Worm (Caenorhabditis elegans): Measurements from ENCODE around the gene srw-32.

DNA sequence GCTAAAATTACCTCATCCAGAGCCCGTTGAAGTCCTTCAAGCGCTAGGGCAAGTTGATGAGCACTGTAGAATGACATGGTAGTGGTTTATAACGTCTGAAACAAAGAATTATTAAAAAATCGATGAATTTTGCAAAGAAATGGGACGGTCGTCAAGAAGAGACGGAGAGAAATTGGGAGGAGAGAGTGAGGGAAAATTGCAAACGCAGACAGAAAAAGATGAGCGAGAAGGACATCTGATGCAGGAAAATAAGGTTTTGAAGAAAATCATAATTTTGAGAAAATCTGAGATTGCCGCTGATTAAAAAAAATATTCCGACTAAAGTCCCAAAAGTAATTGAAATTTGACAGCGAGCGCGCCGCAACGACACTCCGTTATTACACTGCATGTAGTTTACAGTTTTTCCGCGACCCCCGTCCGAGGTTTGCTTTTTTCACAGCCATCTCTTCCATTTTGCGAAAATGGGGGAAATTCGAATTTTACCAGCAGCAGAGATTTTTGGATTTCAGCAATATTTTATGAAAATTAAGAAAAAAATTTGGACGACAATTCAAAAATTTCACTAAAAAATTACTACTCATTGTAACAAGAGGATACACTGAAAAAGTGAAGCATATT is 29.8 kb downstream of the srw-32 start, which contains the start of gene C18D4.6:
- TF ChIP-seq nhr-237 (tag; optimal IDR thresholded peaks at IDR 0.05) (no peak), nhr-28 (tag; optimal IDR thresholded peaks at IDR 0.05) (no peak), tbx-2 (tag; optimal IDR thresholded peaks at IDR 0.05) (no peak), elt-1 (tag; optimal IDR thresholded peaks at IDR 0.05) (no peak), zag-1 (tag; optimal IDR thresholded peaks at IDR 0.05) (no peak), nfya-1 (tag; optimal IDR thresholded peaks at IDR 0.05; ENCODE audit: insufficient read depth) (no peak), fos-1 (tag; optimal IDR thresholded peaks at IDR 0.05) (no peak), ceh-16 (tag; optimal IDR thresholded peaks at IDR 0.05) (no peak), aly-2 (tag; optimal IDR thresholded peaks at IDR 0.05) (no peak), elt-3 (tag; optimal IDR thresholded peaks at IDR 0.05) (no peak), egl-27 (tag; optimal IDR thresholded peaks at IDR 0.05) (no peak), fkh-2 (tag; optimal IDR thresholded peaks at IDR 0.05) (no peak), ztf-11 (tag; optimal IDR thresholded peaks at IDR 0.05) (no peak), nhr-43 (tag; optimal IDR thresholded peaks at IDR 0.05; ENCODE audit: poor library complexity, severe bottlenecking) (no peak)
